Fruit fly (Drosophila melanogaster): Measurements from ENCODE around the gene CG17681.
A peak's percentile ranks its signal among the peaks of the same experiment; 100 is the strongest.

Gene CG17681

dm6 chr2L:18148552-18149219, 4.2 kb upstream of the CG17681 start (continued):
- peak; percentile 32; the same call in 1 of the 3 replicates for TF ChIP-seq B-H1 (GFP tag; IDR thresholded peaks at IDR 0.05)
- TF ChIP-seq CG31388 (GFP tag; optimal IDR thresholded peaks at IDR 0.05) = no peak
- no peak for TF ChIP-seq Max (GFP tag; optimal IDR thresholded peaks at IDR 0.05)
- TF ChIP-seq lola (GFP tag; optimal IDR thresholded peaks at IDR 0.05) = peak in 1 of 3 experiments; percentile 52
- no peak for TF ChIP-seq CG3847 (GFP tag; IDR thresholded peaks at IDR 0.05)
- no peak for TF ChIP-seq HmgD (GFP tag; optimal IDR thresholded peaks at IDR 0.05)
- TF ChIP-seq tio (GFP tag; optimal IDR thresholded peaks at IDR 0.05) = peak; percentile 47
- peak; percentile 13 for TF ChIP-seq CG1602 (GFP tag; optimal IDR thresholded peaks at IDR 0.05)
- TF ChIP-seq pum (GFP tag; optimal IDR thresholded peaks at IDR 0.05) = peak; percentile 25
- TF ChIP-seq croc (GFP tag; conservative IDR thresholded peaks at IDR 0.05) = no peak
- TF ChIP-seq Sry-δ (GFP tag; optimal IDR thresholded peaks at IDR 0.05) = no peak
- TF ChIP-seq Spps (tag; optimal IDR thresholded peaks at IDR 0.05) = no peak
- no peak for TF ChIP-seq Doc3 (GFP tag; IDR thresholded peaks at IDR 0.05; ENCODE audit: partially characterized antibody)
- TF ChIP-seq Ets97D (GFP tag; optimal IDR thresholded peaks at IDR 0.05) = no peak
- peak; percentile 87 for TF ChIP-seq fd64A (GFP tag; optimal IDR thresholded peaks at IDR 0.05)
- TF ChIP-seq emc (GFP tag; optimal IDR thresholded peaks at IDR 0.05) = no peak
- no peak for TF ChIP-seq Dip3 (GFP tag; optimal IDR thresholded peaks at IDR 0.05)
- TF ChIP-seq CG15011 (GFP tag; optimal IDR thresholded peaks at IDR 0.05) = peak; percentile 71
- TF ChIP-seq grn (GFP tag; optimal IDR thresholded peaks at IDR 0.05) = peak; percentile 80
- peak; percentile 87 for TF ChIP-seq HLHmδ (GFP tag; optimal IDR thresholded peaks at IDR 0.05)
- no peak for TF ChIP-seq esg (GFP tag; conservative IDR thresholded peaks at IDR 0.05)
- TF ChIP-seq CG1792 (GFP tag; optimal IDR thresholded peaks at IDR 0.05) = peak; percentile 16
- TF ChIP-seq ATbp (GFP tag; optimal IDR thresholded peaks at IDR 0.05) = peak; percentile 87
- TF ChIP-seq org-1 (GFP tag; optimal IDR thresholded peaks at IDR 0.05) = peak; percentile 71
- peak; percentile 20 for TF ChIP-seq CG1647 (GFP tag; optimal IDR thresholded peaks at IDR 0.05)
- TF ChIP-seq lov (optimal IDR thresholded peaks at IDR 0.05) = no peak
- TF ChIP-seq lov (GFP tag; IDR thresholded peaks at IDR 0.05) = no peak
- TF ChIP-seq Adf1 (GFP tag; IDR thresholded peaks at IDR 0.05) = peak; percentile 55
- peak; percentile 4 for TF ChIP-seq Atf3 (GFP tag; optimal IDR thresholded peaks at IDR 0.05)
- peak; percentile 83 for TF ChIP-seq wek (GFP tag; optimal IDR thresholded peaks at IDR 0.05)
- no peak; the same call in 1 of the 2 replicates for TF ChIP-seq CG6689 (GFP tag; IDR thresholded peaks at IDR 0.05)
- TF ChIP-seq CG10654 (GFP tag; optimal IDR thresholded peaks at IDR 0.05) = peak; percentile 54
- peak; percentile 88 for TF ChIP-seq CG10543 (GFP tag; optimal IDR thresholded peaks at IDR 0.05)
- TF ChIP-seq Asciz (GFP tag; optimal IDR thresholded peaks at IDR 0.05) = peak; percentile 90
- peak; percentile 65 for TF ChIP-seq CG13424 (tag; optimal IDR thresholded peaks at IDR 0.05)
- peak; percentile 43 for TF ChIP-seq grau (tag; optimal IDR thresholded peaks at IDR 0.05)
- no peak for TF ChIP-seq br (optimal IDR thresholded peaks at IDR 0.05)
- TF ChIP-seq ara (GFP tag; IDR thresholded peaks at IDR 0.05) = peak; percentile 71; the same call in 1 of the 2 replicates
- TF ChIP-seq CG6175 (GFP tag; IDR thresholded peaks at IDR 0.05) = peak; percentile 80; the same call in 2 of the 3 replicates
- TF ChIP-seq CG10321 (GFP tag; IDR thresholded peaks at IDR 0.05) = no peak; the same call in 1 of the 2 replicates
- TF ChIP-seq gcm2 (GFP tag; optimal IDR thresholded peaks at IDR 0.05) = peak; percentile 55
- TF ChIP-seq phol (tag; optimal IDR thresholded peaks at IDR 0.05) = no peak
- TF ChIP-seq CG8478 (optimal IDR thresholded peaks at IDR 0.05) = no peak
- peak; percentile 3 for TF ChIP-seq Six4 (GFP tag; optimal IDR thresholded peaks at IDR 0.05)
- peak; percentile 53 for TF ChIP-seq CG18764 (GFP tag; optimal IDR thresholded peaks at IDR 0.05)
- peak; percentile 47 for TF ChIP-seq CG14710 (tag; optimal IDR thresholded peaks at IDR 0.05)
- peak; percentile 72 for TF ChIP-seq CG6765 (GFP tag; optimal IDR thresholded peaks at IDR 0.05)
- TF ChIP-seq BtbVII (GFP tag; optimal IDR thresholded peaks at IDR 0.05) = peak; percentile 75
- TF ChIP-seq Hr51 (GFP tag; optimal IDR thresholded peaks at IDR 0.05) = peak in 1 of 2 experiments; percentile 45
- peak; percentile 14 for TF ChIP-seq Antp (GFP tag; optimal IDR thresholded peaks at IDR 0.05)
- TF ChIP-seq Hr3 (GFP tag; optimal IDR thresholded peaks at IDR 0.05) = no peak

Measured in whole organism, embryonic.